Fruit fly (Drosophila melanogaster): Measurements from ENCODE around the gene Or65b.

Gene Or65b

dm6 chr3L:6320311-6320710 is 5.1 kb upstream of the Or65b start, which contains the start of gene Or65a:
TSS of gene Or65a (plus strand) at chr3L:6320611.
- TF ChIP-seq HLH106 (tag; optimal IDR thresholded peaks at IDR 0.05) (no peak), dsf (GFP tag; optimal IDR thresholded peaks at IDR 0.05; ENCODE audit: borderline replicate concordance) (no peak), lola (GFP tag; optimal IDR thresholded peaks at IDR 0.05) (no peak), Rel (GFP tag; optimal IDR thresholded peaks at IDR 0.05) (no peak), Rel (tag; optimal IDR thresholded peaks at IDR 0.05) (no peak), usp (GFP tag; optimal IDR thresholded peaks at IDR 0.05) (no peak), CrebA (GFP tag; optimal IDR thresholded peaks at IDR 0.05; ENCODE audit: borderline replicate concordance) (no peak), Myc (optimal IDR thresholded peaks at IDR 0.05) (no peak), dl (GFP tag; optimal IDR thresholded peaks at IDR 0.05; ENCODE audit: insufficient read depth in 1 of 2, partially characterized antibody in 2 of 2) (no peak), OdsH (GFP tag; optimal IDR thresholded peaks at IDR 0.05) (no peak), N (GFP tag; optimal IDR thresholded peaks at IDR 0.05) (no peak), sv (GFP tag; optimal IDR thresholded peaks at IDR 0.05) (no peak), fru (GFP tag; optimal IDR thresholded peaks at IDR 0.05) (no peak), woc (GFP tag; optimal IDR thresholded peaks at IDR 0.05) (no peak), Jra (GFP tag; optimal IDR thresholded peaks at IDR 0.05) (no peak), Hnf4 (GFP tag; optimal IDR thresholded peaks at IDR 0.05) (no peak), Mio (GFP tag; optimal IDR thresholded peaks at IDR 0.05) (no peak)

dm6 chr3L:6322680-6323079 is 2.7 kb upstream of the Or65b start:
- TF ChIP-seq GATAd (GFP tag; optimal IDR thresholded peaks at IDR 0.05) (no peak), br (GFP tag; optimal IDR thresholded peaks at IDR 0.05) (no peak)

dm6 chr3L:6327308-6327707 is 1.9 kb downstream of the Or65b start, which contains the start of gene Or65c:
TSS of gene Or65c (plus strand) at chr3L:6327608.
- TF ChIP-seq dl (GFP tag; optimal IDR thresholded peaks at IDR 0.05; ENCODE audit: insufficient read depth in 1 of 2, partially characterized antibody in 2 of 2) (no peak), rgr (GFP tag; optimal IDR thresholded peaks at IDR 0.05) (no peak), Dif (GFP tag; optimal IDR thresholded peaks at IDR 0.05; ENCODE audit: partially characterized antibody) (no peak), Hnf4 (GFP tag; optimal IDR thresholded peaks at IDR 0.05) (no peak)

- TF ChIP-seq N (GFP tag; optimal IDR thresholded peaks at IDR 0.05) = no peak
- no peak for TF ChIP-seq Abd-B (GFP tag; optimal IDR thresholded peaks at IDR 0.05)
- TF ChIP-seq Jra (GFP tag; optimal IDR thresholded peaks at IDR 0.05) = no peak
- TF ChIP-seq br (GFP tag; optimal IDR thresholded peaks at IDR 0.05) = no peak
- no peak for TF ChIP-seq Myc (optimal IDR thresholded peaks at IDR 0.05)
- TF ChIP-seq Vsx2 (GFP tag; optimal IDR thresholded peaks at IDR 0.05; ENCODE audit: partially characterized antibody) = no peak
- no peak for TF ChIP-seq jim (GFP tag; optimal IDR thresholded peaks at IDR 0.05)
- TF ChIP-seq pan (optimal IDR thresholded peaks at IDR 0.05) = no peak
- no peak for TF ChIP-seq sv (GFP tag; optimal IDR thresholded peaks at IDR 0.05)
- TF ChIP-seq h (GFP tag; optimal IDR thresholded peaks at IDR 0.05) = no peak
- TF ChIP-seq woc (GFP tag; optimal IDR thresholded peaks at IDR 0.05) = no peak
These were observed 6.1 kb downstream of the Or65b start for dm6 chr3L:6331399-6332111.

- TF ChIP-seq psq (GFP tag; optimal IDR thresholded peaks at IDR 0.05) (no peak), CG9705 (GFP tag; optimal IDR thresholded peaks at IDR 0.05) (no peak), br (GFP tag; optimal IDR thresholded peaks at IDR 0.05) (no peak), OdsH (GFP tag; optimal IDR thresholded peaks at IDR 0.05) (no peak), lola (GFP tag; optimal IDR thresholded peaks at IDR 0.05) (no peak), Mio (GFP tag; optimal IDR thresholded peaks at IDR 0.05) (no peak), sage (GFP tag; optimal IDR thresholded peaks at IDR 0.05) (no peak), dl (GFP tag; optimal IDR thresholded peaks at IDR 0.05; ENCODE audit: insufficient read depth in 1 of 2, partially characterized antibody in 2 of 2) (no peak)
These were observed 10.9 kb downstream of the Or65b start for dm6 chr3L:6336248-6336858.

dm6 chr3L:6338306-6338705 is 12.9 kb downstream of the Or65b start:
- TF ChIP-seq foxo (GFP tag; optimal IDR thresholded peaks at IDR 0.05) (no peak), usp (GFP tag; optimal IDR thresholded peaks at IDR 0.05) (no peak), dl (GFP tag; optimal IDR thresholded peaks at IDR 0.05; ENCODE audit: insufficient read depth in 1 of 2, partially characterized antibody in 2 of 2) (no peak), ey (GFP tag; optimal IDR thresholded peaks at IDR 0.05) (peak; percentile 9), h (GFP tag; optimal IDR thresholded peaks at IDR 0.05) (peak; percentile 5), psq (GFP tag; optimal IDR thresholded peaks at IDR 0.05) (peak; percentile 19)

All from whole organism, wandering third instar larva.